Worm (Caenorhabditis elegans) whole organism, L4/young adult: ENCODE data around the gene enu-3.1.

Source experiments
- W03F9.2 ChIP-seq: fragments of 150-350 bp; optimal IDR thresholded peaks from 2 replicates; lab custom pipeline; 2014; ENCODE audit warnings: missing biosample characterization, missing genetic modification characterization
- him-1 ChIP-seq: sonication (generic microtip); optimal IDR thresholded peaks from 2 replicates; lab custom pipeline; 2016; ENCODE audit warnings: missing genotype, missing genetic modification reagents, missing genetic modification characterization, missing compliant biosample characterization

- TF ChIP-seq him-1 (no peak), W03F9.2 (tag; lab: Kevin White, UChicago) (no peak)
Measured at ce11 chrIII:10442355-10443140, 6.5 kb downstream of the enu-3.1 start, which contains the start of the genes H04D03.2 and ecps-2.
